In genomic region chr3L:6052021-6052420, dm6 we compare ENCODE assay signal across 2 fruit fly cellular contexts.
TF ChIP-seq lines count a peak whose summit lies in the region.

Jon65Aii (plus strand) TSS chr3L:6052321.

TF ChIP-seq in whole organism, adult, 20 proteins besides CTCF, POLR2A, EP300 and RAD21:
- TF ChIP-seq kay (GFP tag; lab: Kevin White, UChicago; ENCODE audit: borderline replicate concordance) (peak; percentile 8), Hr96 (GFP tag; optimal IDR thresholded peaks at IDR 0.05; lab: Kevin White, UChicago) (no peak), CG5204 (GFP tag; optimal IDR thresholded peaks at IDR 0.05; lab: Kevin White, UChicago) (no peak)

TF ChIP-seq in whole organism, prepupa, 60 proteins besides CTCF, POLR2A, EP300 and RAD21:
- TF ChIP-seq vri (GFP tag; optimal IDR thresholded peaks at IDR 0.05; lab: Kevin White, UChicago) (peak; percentile 7), CG3032 (tag; optimal IDR thresholded peaks at IDR 0.05; lab: Kevin White, UChicago) (no peak)
